Fruit fly (Drosophila melanogaster): ENCODE measurements around the gene CG31550.

Gene CG31550

DNA sequence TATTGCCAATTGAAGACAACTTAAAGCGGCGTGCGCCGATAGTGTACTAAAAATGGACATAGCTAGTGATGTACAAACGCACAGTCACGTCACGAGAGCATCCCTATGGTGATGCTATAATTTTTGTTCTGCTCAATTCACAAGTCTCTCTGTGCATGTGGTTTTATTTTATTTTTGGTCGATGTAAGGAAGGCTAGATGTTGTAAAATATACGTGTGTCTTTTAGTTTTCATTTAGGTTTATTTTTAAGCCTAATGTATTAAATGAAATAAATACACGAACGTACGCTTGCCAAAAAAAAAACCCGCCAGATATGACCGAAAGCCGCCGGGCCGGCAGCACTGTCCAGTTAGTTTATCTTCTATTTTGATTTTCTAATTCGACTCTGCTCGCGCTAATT is 10.8 kb upstream of the CG31550 start, which contains the start of the genes CG45100, HDAC3 and Hcs (continued):
- TF ChIP-seq MBD-R2 (GFP tag; IDR thresholded peaks at IDR 0.05) (peak; percentile 95), trem (tag; optimal IDR thresholded peaks at IDR 0.05) (peak; percentile 31), row (GFP tag; IDR thresholded peaks at IDR 0.05) (peak; percentile 97), HLH3B (GFP tag; IDR thresholded peaks at IDR 0.05) (no peak), Side (GFP tag; optimal IDR thresholded peaks at IDR 0.05) (peak; percentile 28), gcm (GFP tag; optimal IDR thresholded peaks at IDR 0.05) (no peak), Lhr (GFP tag; optimal IDR thresholded peaks at IDR 0.05) (peak; percentile 49), CG9727 (GFP tag; optimal IDR thresholded peaks at IDR 0.05) (peak; percentile 39), zen (tag; optimal IDR thresholded peaks at IDR 0.05) (peak; percentile 73), CG33557 (GFP tag; optimal IDR thresholded peaks at IDR 0.05) (peak; percentile 16), Med (GFP tag) (peak; percentile 82), NK7.1 (GFP tag; optimal IDR thresholded peaks at IDR 0.05) (peak; percentile 7), rib (GFP tag; IDR thresholded peaks at IDR 0.05) (0 out of 2 replicates have a peak, but pooled peaks have one; percentile 41), Bteb2 (GFP tag; optimal IDR thresholded peaks at IDR 0.05) (peak; percentile 26), oc (tag; optimal IDR thresholded peaks at IDR 0.05) (no peak), tna (GFP tag; IDR thresholded peaks at IDR 0.05; ENCODE audit: partially characterized antibody) (peak; percentile 81), CG9215 (GFP tag; IDR thresholded peaks at IDR 0.05) (peak; percentile 52), NC2β (GFP tag; optimal IDR thresholded peaks at IDR 0.05) (peak; percentile 28), CG13424 (tag; optimal IDR thresholded peaks at IDR 0.05) (peak; percentile 56), CG31224 (GFP tag; IDR thresholded peaks at IDR 0.05) (0 out of 2 replicates have a peak, but pooled peaks have one; percentile 15), pnt (GFP tag; optimal IDR thresholded peaks at IDR 0.05) (peak; percentile 31), insv (GFP tag; optimal IDR thresholded peaks at IDR 0.05) (peak; percentile 67 to 97), pho (GFP tag; optimal IDR thresholded peaks at IDR 0.05) (peak; percentile 62), tgo (GFP tag; IDR thresholded peaks at IDR 0.05) (peak; percentile 20; the same call in 1 of the 3 replicates), CG42726 (GFP tag; IDR thresholded peaks at IDR 0.05; ENCODE audit: partially characterized antibody) (peak; percentile 50), pum (GFP tag; optimal IDR thresholded peaks at IDR 0.05) (peak; percentile 64), tx (GFP tag; optimal IDR thresholded peaks at IDR 0.05) (peak; percentile 33), HLH4C (GFP tag; IDR thresholded peaks at IDR 0.05; ENCODE audit: partially characterized antibody) (peak; percentile 80), shn (GFP tag; optimal IDR thresholded peaks at IDR 0.05) (peak; percentile 68), CG16863 (GFP tag; optimal IDR thresholded peaks at IDR 0.05) (peak; percentile 23), Opbp (GFP tag; IDR thresholded peaks at IDR 0.05; ENCODE audit: partially characterized antibody) (peak; percentile 85), GATAe (GFP tag; conservative IDR thresholded peaks at IDR 0.05) (0 out of 2 replicates have a peak, but pooled peaks have one; percentile 34), bbx (GFP tag; IDR thresholded peaks at IDR 0.05; ENCODE audit: partially characterized antibody) (peak; percentile 75), nerfin-2 (GFP tag; IDR thresholded peaks at IDR 0.05; ENCODE audit: partially characterized antibody) (peak; percentile 77), Hsf (GFP tag; optimal IDR thresholded peaks at IDR 0.05) (peak; percentile 55), inv (GFP tag; IDR thresholded peaks at IDR 0.05; ENCODE audit: partially characterized antibody) (peak; percentile 91), Dp (GFP tag; optimal IDR thresholded peaks at IDR 0.05) (peak; percentile 22), danr (GFP tag; IDR thresholded peaks at IDR 0.05) (no peak), CG4424 (GFP tag; optimal IDR thresholded peaks at IDR 0.05) (peak; percentile 26), Abd-B (GFP tag; optimal IDR thresholded peaks at IDR 0.05) (peak; percentile 75), CG12104 (GFP tag; optimal IDR thresholded peaks at IDR 0.05) (peak; percentile 2), Xrp1 (GFP tag; IDR thresholded peaks at IDR 0.05) (peak; percentile 40), ato (GFP tag; IDR thresholded peaks at IDR 0.05; ENCODE audit: partially characterized antibody) (peak; percentile 60), Hr51 (GFP tag; optimal IDR thresholded peaks at IDR 0.05) (peak in 1 of 2 experiments; percentile 55), CG14860 (GFP tag; IDR thresholded peaks at IDR 0.05; ENCODE audit: partially characterized antibody) (peak; percentile 88), CG30020 (tag; optimal IDR thresholded peaks at IDR 0.05) (peak; percentile 33), vfl (GFP tag; optimal IDR thresholded peaks at IDR 0.05) (peak; percentile 61), chm (GFP tag; IDR thresholded peaks at IDR 0.05) (no peak), Atf-2 (GFP tag; optimal IDR thresholded peaks at IDR 0.05) (peak; percentile 13), CG32532 (GFP tag; IDR thresholded peaks at IDR 0.05) (peak; percentile 67)

Data from whole organism, embryonic.